Fruit fly (Drosophila melanogaster) whole organism, wandering third instar larva: ENCODE measurements around the gene xit.
A peak's percentile ranks its signal among the peaks of the same experiment; 100 is the strongest.

Source experiments
- Abd-B ChIP-seq: fragments of >200 bp; optimal IDR thresholded peaks from 2 replicates; lab custom pipeline; 2017; ENCODE audit warnings: missing biosample characterization, missing genetic modification characterization
- CG9705 ChIP-seq: fragments of 200-800 bp; sonication (Bioruptor generic); optimal IDR thresholded peaks from 2 replicates; lab custom pipeline; 2018; ENCODE audit warnings: missing biosample characterization, mild to moderate bottlenecking, missing genetic modification characterization
- CrebA ChIP-seq: fragments of 200-800 bp; sonication (Bioruptor generic); optimal IDR thresholded peaks from 2 replicates; lab custom pipeline; 2016; ENCODE audit warnings: missing biosample characterization, mild to moderate bottlenecking, missing genetic modification characterization, borderline replicate concordance
- Dfd ChIP-seq: fragments of >200 bp; optimal IDR thresholded peaks from 2 replicates; lab custom pipeline; 2017; ENCODE audit warnings: missing biosample characterization, missing genetic modification characterization
- Dif ChIP-seq: fragments of 200-275, 200-300 bp; sonication (Bioruptor generic); optimal IDR thresholded peaks from 2 replicates; lab custom pipeline; 2018; ENCODE audit warnings: missing biosample characterization, missing genetic modification characterization; ENCODE audit not compliant: partially characterized antibody
- GATAd ChIP-seq: sonication (Bioruptor generic); optimal IDR thresholded peaks from 2 replicates; lab custom pipeline; 2016; ENCODE audit warnings: missing biosample characterization, missing genetic modification characterization
- HLH106 ChIP-seq: fragments of 200-800 bp; optimal IDR thresholded peaks from 3 replicates; lab custom pipeline; 2019; ENCODE audit warnings: missing biosample characterization, mild to moderate bottlenecking, missing genetic modification characterization, moderate library complexity
- Hnf4 ChIP-seq: fragments of 200-800 bp; sonication (Bioruptor generic); optimal IDR thresholded peaks from 2 replicates; lab custom pipeline; 2016; ENCODE audit warnings: missing biosample characterization, mild to moderate bottlenecking, missing genetic modification characterization
- Hr83 ChIP-seq: fragments of 200-300 bp; sonication (Bioruptor generic); optimal IDR thresholded peaks from 2 replicates; lab custom pipeline; 2016; ENCODE audit warnings: missing biosample characterization, mild to moderate bottlenecking, missing genetic modification characterization, moderate library complexity; ENCODE audit not compliant: poor library complexity, severe bottlenecking
- Jra ChIP-seq: sonication (Bioruptor generic); optimal IDR thresholded peaks from 2 replicates; lab custom pipeline; 2016; ENCODE audit warnings: missing biosample characterization, missing genetic modification characterization
- Mio ChIP-seq: sonication (Bioruptor generic); optimal IDR thresholded peaks from 2 replicates; lab custom pipeline; 2016; ENCODE audit warnings: missing biosample characterization, missing genetic modification characterization
- Myc ChIP-seq: fragments of >200 bp; optimal IDR thresholded peaks from 2 replicates; lab custom pipeline; 2017
- N ChIP-seq: fragments of >200 bp; optimal IDR thresholded peaks from 2 replicates; lab custom pipeline; 2018; ENCODE audit warnings: missing biosample characterization, missing external identifiers, missing genetic modification characterization
- OdsH ChIP-seq: fragments of 200-800 bp; sonication (Bioruptor generic); optimal IDR thresholded peaks from 2 replicates; lab custom pipeline; 2016; ENCODE audit warnings: missing biosample characterization, mild to moderate bottlenecking, missing genetic modification characterization
- Rel ChIP-seq, 2 experiments: fragments of 200-800 bp; sonication (Bioruptor generic) in 1 of 2; optimal IDR thresholded peaks; 2 replicates in 1 of 2; 3 replicates in 1 of 2; lab custom pipeline; 2016 to 2019; ENCODE audit warnings: mild to moderate bottlenecking in 2 of 2, missing biosample characterization in 2 of 2, missing genetic modification characterization in 2 of 2, moderate library complexity in 1 of 2
- Sp1 ChIP-seq: fragments of 200-800 bp; sonication (Bioruptor generic); optimal IDR thresholded peaks from 3 replicates; lab custom pipeline; 2019; ENCODE audit warnings: missing biosample characterization, mild to moderate bottlenecking, missing genetic modification characterization, moderate library complexity
- Vsx2 ChIP-seq: fragments of 200-300, 225-300 bp; sonication (Bioruptor generic); optimal IDR thresholded peaks from 2 replicates; lab custom pipeline; 2018; ENCODE audit warnings: missing biosample characterization, missing genetic modification characterization; ENCODE audit not compliant: partially characterized antibody
- br ChIP-seq: fragments of 200-800 bp; sonication (Bioruptor generic); optimal IDR thresholded peaks from 2 replicates; lab custom pipeline; 2016; ENCODE audit warnings: missing biosample characterization, missing genetic modification characterization
- dl ChIP-seq, 2 experiments: fragments of 175-275, 200-275 bp in 1 of 2; fragments of 200-275 bp in 1 of 2; sonication (Bioruptor generic); optimal IDR thresholded peaks; lab custom pipeline; 2018; ENCODE audit warnings: mild to moderate bottlenecking in 2 of 2, missing biosample characterization in 2 of 2, missing genetic modification characterization in 2 of 2, moderate library complexity in 2 of 2; ENCODE audit not compliant: partially characterized antibody in 2 of 2, insufficient read depth in 1 of 2
- dsf ChIP-seq: sonication (Bioruptor generic); optimal IDR thresholded peaks from 2 replicates; lab custom pipeline; 2016; ENCODE audit warnings: missing biosample characterization, missing genetic modification characterization, borderline replicate concordance
- ey ChIP-seq: fragments of 200-800 bp; sonication (Bioruptor generic); optimal IDR thresholded peaks from 2 replicates; lab custom pipeline; 2016; ENCODE audit warnings: missing biosample characterization, missing genetic modification characterization
- foxo ChIP-seq, 2 experiments: fragments of 200-800 bp; sonication (Bioruptor generic); optimal IDR thresholded peaks; 2 replicates in 1 of 2; 3 replicates in 1 of 2; lab custom pipeline; 2016 to 2017; ENCODE audit warnings: missing biosample characterization in 2 of 2, missing genetic modification characterization in 2 of 2
- fru ChIP-seq: fragments of 200-800 bp; sonication (Bioruptor generic); optimal IDR thresholded peaks from 3 replicates; lab custom pipeline; 2016; ENCODE audit warnings: missing biosample characterization, mild to moderate bottlenecking, missing genetic modification characterization
- h ChIP-seq: fragments of 200-800 bp; sonication (Bioruptor generic); optimal IDR thresholded peaks from 3 replicates; lab custom pipeline; 2016; ENCODE audit warnings: missing biosample characterization, mild to moderate bottlenecking, missing genetic modification characterization
- jim ChIP-seq: fragments of 175-275, 200-325 bp; sonication (Bioruptor generic); optimal IDR thresholded peaks from 2 replicates; lab custom pipeline; 2016; ENCODE audit warnings: missing biosample characterization, mild to moderate bottlenecking, missing genetic modification characterization
- lola ChIP-seq: fragments of >200 bp; optimal IDR thresholded peaks from 2 replicates; lab custom pipeline; 2017; ENCODE audit warnings: missing biosample characterization, missing genetic modification characterization
- psq ChIP-seq: fragments of 200-800 bp; sonication (Bioruptor generic); optimal IDR thresholded peaks from 3 replicates; lab custom pipeline; 2017; ENCODE audit warnings: missing biosample characterization, mild to moderate bottlenecking, missing genetic modification characterization, moderate library complexity
- rgr ChIP-seq: fragments of 200-800 bp; sonication (Bioruptor generic); optimal IDR thresholded peaks from 3 replicates; lab custom pipeline; 2016; ENCODE audit warnings: missing biosample characterization, mild to moderate bottlenecking, missing genetic modification characterization
- sage ChIP-seq: fragments of 200-800 bp; sonication (Bioruptor generic); optimal IDR thresholded peaks from 2 replicates; lab custom pipeline; 2016; ENCODE audit warnings: missing biosample characterization, mild to moderate bottlenecking, missing genetic modification characterization
- sv ChIP-seq: fragments of 200-800 bp; sonication (Bioruptor generic); optimal IDR thresholded peaks from 3 replicates; lab custom pipeline; 2016; ENCODE audit warnings: missing biosample characterization, missing genetic modification characterization
- tai ChIP-seq: sonication (Bioruptor generic); optimal IDR thresholded peaks from 2 replicates; lab custom pipeline; 2016; ENCODE audit warnings: missing biosample characterization, missing genetic modification characterization
- woc ChIP-seq: sonication (Bioruptor generic); optimal IDR thresholded peaks from 2 replicates; lab custom pipeline; 2016; ENCODE audit warnings: missing biosample characterization, mild to moderate bottlenecking, missing genetic modification characterization

Gene xit

dm6 chrX:6805404-6805803 is 15.4 kb upstream of the xit start:
- TF ChIP-seq lola (GFP tag; lab: Kevin White, UChicago): no peak
- no peak for TF ChIP-seq HLH106 (tag; lab: Kevin White, UChicago)
- peak in 1 of 2 experiments; percentile 43 for TF ChIP-seq dl (GFP tag; optimal IDR thresholded peaks at IDR 0.05; lab: Kevin White, UChicago; ENCODE audit: insufficient read depth in 1 of 2, partially characterized antibody in 2 of 2)
- TF ChIP-seq Mio (GFP tag; lab: Kevin White, UChicago): no peak
- no peak for TF ChIP-seq dsf (GFP tag; lab: Kevin White, UChicago)
- no peak for TF ChIP-seq sage
- peak; percentile 68 for TF ChIP-seq Dif (GFP tag; lab: Kevin White, UChicago)
- no peak for TF ChIP-seq Rel (GFP tag; optimal IDR thresholded peaks at IDR 0.05; lab: Kevin White, UChicago)
- TF ChIP-seq Rel (tag; optimal IDR thresholded peaks at IDR 0.05; lab: Kevin White, UChicago): peak; percentile 27
- no peak for TF ChIP-seq tai (GFP tag; lab: Kevin White, UChicago)
- TF ChIP-seq Hnf4 (GFP tag; lab: Kevin White, UChicago): no peak
- no peak for TF ChIP-seq Sp1
- no peak for TF ChIP-seq jim (GFP tag; lab: Kevin White, UChicago)
- TF ChIP-seq Dfd (GFP tag; lab: Kevin White, UChicago): no peak
- TF ChIP-seq, all 38 proteins: peak for 3

- no peak for TF ChIP-seq HLH106 (tag; lab: Kevin White, UChicago)
- TF ChIP-seq h: no peak
- TF ChIP-seq sage: no peak
- TF ChIP-seq CG9705 (GFP tag; lab: Kevin White, UChicago): no peak
- TF ChIP-seq psq: no peak
- TF ChIP-seq GATAd (GFP tag; lab: Kevin White, UChicago): no peak
- no peak for TF ChIP-seq Hr83
- TF ChIP-seq N (GFP tag; lab: Kevin White, UChicago): no peak
- TF ChIP-seq, all 38 proteins: peak for 0
Observed at dm6 chrX:6813678-6814077, 7.1 kb upstream of the xit start, which contains the start of gene iav. iav (plus strand) TSS chrX:6813978.

DNA sequence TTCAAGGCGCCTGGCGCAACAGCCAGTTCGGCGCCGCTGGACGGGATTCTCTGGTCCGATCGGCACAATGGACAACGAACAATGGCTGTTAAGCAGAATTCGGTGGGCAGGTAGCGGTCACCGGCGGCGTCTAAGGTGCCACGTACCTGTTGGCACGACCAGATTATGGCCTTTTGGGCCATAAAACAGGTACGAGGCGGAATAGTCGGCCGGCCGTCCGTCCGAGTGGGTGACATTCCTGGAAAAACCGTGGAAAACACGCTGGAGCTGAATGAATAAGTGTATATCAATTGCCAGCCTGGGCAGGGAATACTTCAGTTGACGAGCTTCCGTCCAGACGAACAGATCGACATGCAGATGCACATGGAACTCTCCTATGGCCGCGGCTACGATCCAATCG is 2.1 kb downstream of the xit start, which contains the start of gene Atx-1:
Gene Atx-1 (plus strand): TSS at position 301 of the 400 bp plus-strand sequence.
- TF ChIP-seq Dif (GFP tag; lab: Kevin White, UChicago) (no peak), CrebA (GFP tag; lab: Kevin White, UChicago) (no peak), dl (GFP tag; optimal IDR thresholded peaks at IDR 0.05; lab: Kevin White, UChicago; ENCODE audit: insufficient read depth in 1 of 2, partially characterized antibody in 2 of 2) (no peak), N (GFP tag; lab: Kevin White, UChicago) (no peak), Vsx2 (GFP tag; lab: Kevin White, UChicago) (no peak)

dm6 chrX:6824203-6824602 is 3.4 kb downstream of the xit start, which contains the start of gene nonC:
nonC (plus strand) TSS chrX:6824496.
- TF ChIP-seq fru (GFP tag; lab: Kevin White, UChicago) (no peak), Myc (lab: Kevin White, UChicago) (peak; percentile 93), Vsx2 (GFP tag; lab: Kevin White, UChicago) (no peak), CrebA (GFP tag; lab: Kevin White, UChicago) (no peak)
- TF ChIP-seq, all 38 proteins: peak for 1

dm6 chrX:6832584-6832983 is 11.8 kb downstream of the xit start, which contains the start of gene mAChR-C:
mAChR-C (minus strand) TSS chrX:6832684.
- TF ChIP-seq lola (GFP tag; lab: Kevin White, UChicago) (no peak), ey (GFP tag; lab: Kevin White, UChicago) (no peak), Dif (GFP tag; lab: Kevin White, UChicago) (no peak), CG9705 (GFP tag; lab: Kevin White, UChicago) (no peak), Jra (GFP tag; lab: Kevin White, UChicago) (no peak), h (no peak), jim (GFP tag; lab: Kevin White, UChicago) (no peak), tai (GFP tag; lab: Kevin White, UChicago) (no peak), CrebA (GFP tag; lab: Kevin White, UChicago) (no peak)

- peak; percentile 42 for TF ChIP-seq br (GFP tag; lab: Kevin White, UChicago)
- peak; percentile 81 for TF ChIP-seq Sp1
- no peak for TF ChIP-seq Abd-B
- TF ChIP-seq woc (GFP tag; lab: Kevin White, UChicago): peak; percentile 68
- TF ChIP-seq ey (GFP tag; lab: Kevin White, UChicago): peak; percentile 54
- TF ChIP-seq Rel (GFP tag; optimal IDR thresholded peaks at IDR 0.05; lab: Kevin White, UChicago): no peak
- peak; percentile 43 for TF ChIP-seq Rel (tag; optimal IDR thresholded peaks at IDR 0.05; lab: Kevin White, UChicago)
- TF ChIP-seq rgr: peak; percentile 76
- TF ChIP-seq OdsH (GFP tag; lab: Kevin White, UChicago): peak; percentile 56
- no peak for TF ChIP-seq Jra (GFP tag; lab: Kevin White, UChicago)
- peak; percentile 73 for TF ChIP-seq CG9705 (GFP tag; lab: Kevin White, UChicago)
- no peak for TF ChIP-seq GATAd (GFP tag; lab: Kevin White, UChicago)
- TF ChIP-seq fru (GFP tag; lab: Kevin White, UChicago): peak; percentile 70
- TF ChIP-seq tai (GFP tag; lab: Kevin White, UChicago): no peak
- TF ChIP-seq jim (GFP tag; lab: Kevin White, UChicago): no peak
- TF ChIP-seq psq: peak; percentile 69
- TF ChIP-seq HLH106 (tag; lab: Kevin White, UChicago): peak; percentile 86
- peak; percentile 47 for TF ChIP-seq dsf (GFP tag; lab: Kevin White, UChicago)
- peak in 1 of 2 experiments; percentile 82 for TF ChIP-seq foxo (GFP tag; optimal IDR thresholded peaks at IDR 0.05; lab: Kevin White, UChicago)
- peak; percentile 69 for TF ChIP-seq h
- TF ChIP-seq Vsx2 (GFP tag; lab: Kevin White, UChicago): no peak
- TF ChIP-seq sv (GFP tag; lab: Kevin White, UChicago): peak; percentile 67
- peak; percentile 17 for TF ChIP-seq sage
Observed at dm6 chrX:6843841-6844440, 23.1 kb downstream of the xit start, which contains the start of the genes CG14435 and Tmf. CG14435 (minus strand) TSS chrX:6843921. Tmf (plus strand) TSS chrX:6844341.
